Worm (Caenorhabditis elegans) whole organism, mixed stage, embryonic: Measurements from ENCODE around the gene R09B5.11.

Source experiments
- ceh-39 ChIP-seq: fragments of 150-350 bp; optimal IDR thresholded peaks from 2 replicates; lab custom pipeline; 2014; ENCODE audit warnings: missing biosample characterization, missing genetic modification characterization
- ham-2 ChIP-seq: fragments of 200-800 bp; sonication (Bioruptor generic); optimal IDR thresholded peaks from 2 replicates; lab custom pipeline; 2018; ENCODE audit warnings: mild to moderate bottlenecking, missing genetic modification characterization, missing compliant biosample characterization
- nhr-237 ChIP-seq: fragments of 150-350 bp; optimal IDR thresholded peaks from 2 replicates; lab custom pipeline; 2014; ENCODE audit warnings: missing biosample characterization, missing genetic modification characterization
- nhr-28 ChIP-seq: fragments of 150-350 bp; optimal IDR thresholded peaks from 2 replicates; lab custom pipeline; 2014; ENCODE audit warnings: missing biosample characterization, missing genetic modification characterization
- nhr-76 ChIP-seq: sonication (generic microtip); optimal IDR thresholded peaks from 2 replicates; lab custom pipeline; 2017; ENCODE audit warnings: missing biosample characterization, missing genetic modification characterization

- TF ChIP-seq nhr-28 (no peak), ham-2 (no peak), nhr-237 (tag; lab: Kevin White, UChicago) (no peak), nhr-76 (tag; lab: Kevin White, UChicago) (no peak), ceh-39 (tag; lab: Kevin White, UChicago) (no peak)
These were observed 24.2 kb upstream of the R09B5.11 start for ce11 chrV:1414615-1415433.
